Fruit fly (Drosophila melanogaster): ENCODE data around the gene AstA-R1.

DNA sequence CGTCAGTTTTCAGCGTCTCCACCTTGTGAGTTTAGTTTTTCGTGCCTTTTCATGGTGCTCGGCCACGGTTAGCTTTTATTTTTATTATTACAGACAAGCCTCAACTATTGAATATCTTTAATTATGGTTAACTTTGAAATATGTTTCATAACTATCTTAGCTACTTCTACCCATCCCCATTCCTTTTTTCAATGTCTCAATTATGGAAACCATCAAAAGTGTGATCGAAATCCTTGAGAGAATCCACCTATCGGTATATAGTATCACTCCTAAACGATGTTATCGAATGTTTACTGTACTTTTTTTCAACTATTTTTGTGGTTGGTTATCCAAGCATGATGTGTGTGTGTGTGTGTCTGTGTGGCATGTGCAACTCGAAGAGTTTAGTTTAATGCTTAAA, 139.7 kb downstream of the AstA-R1 start:
- TF ChIP-seq toe (GFP tag; optimal IDR thresholded peaks at IDR 0.05), result no peak
- no peak for TF ChIP-seq Hr96 (GFP tag; optimal IDR thresholded peaks at IDR 0.05)
- TF ChIP-seq Mnt (GFP tag; optimal IDR thresholded peaks at IDR 0.05), result no peak
- no peak for TF ChIP-seq Clk (GFP tag; optimal IDR thresholded peaks at IDR 0.05)
- no peak for TF ChIP-seq kay (GFP tag; ENCODE audit: borderline replicate concordance)
- no peak for TF ChIP-seq CG5204 (GFP tag; optimal IDR thresholded peaks at IDR 0.05)
